Fruit fly (Drosophila melanogaster) whole organism, embryonic: ENCODE measurements around the gene CG5510.

ENCODE experiments used
- Ada2b ChIP-seq: fragments of 200-800 bp; sonication (Bioruptor generic); IDR thresholded peaks from 2 replicates; pipeline ENCODE4 v1.3.6; 2022; ENCODE audit warnings: missing biosample characterization, missing genetic modification characterization
- CG10147 ChIP-seq: fragments of 200-800 bp; sonication (Bioruptor generic); optimal IDR thresholded peaks from 2 replicates; lab custom pipeline; 2019; ENCODE audit warnings: missing biosample characterization, mild to moderate bottlenecking, missing genetic modification characterization, moderate library complexity
- CG10366 ChIP-seq: fragments of 200-800 bp; sonication (Bioruptor generic); IDR thresholded peaks from 2 replicates; pipeline ENCODE4 v1.3.6; 2022; ENCODE audit warnings: missing biosample characterization, missing genetic modification characterization
- CG13424 ChIP-seq: fragments of 200-800 bp; sonication (Bioruptor generic); optimal IDR thresholded peaks from 2 replicates; lab custom pipeline; 2019; ENCODE audit warnings: missing biosample characterization, mild to moderate bottlenecking, missing genetic modification characterization, moderate library complexity
- CG15073 ChIP-seq: fragments of 200-800 bp; sonication (Bioruptor generic); optimal IDR thresholded peaks from 2 replicates; lab custom pipeline; 2016; ENCODE audit warnings: missing biosample characterization, missing genetic modification characterization
- CG15269 ChIP-seq: fragments of 200-800 bp; sonication (Bioruptor generic); optimal IDR thresholded peaks from 2 replicates; lab custom pipeline; 2018; ENCODE audit warnings: missing biosample characterization, mild to moderate bottlenecking, missing genetic modification characterization, moderate library complexity
- CG15696 ChIP-seq: fragments of 200-800 bp; sonication (Bioruptor generic); optimal IDR thresholded peaks from 2 replicates; lab custom pipeline; 2019; ENCODE audit warnings: missing biosample characterization, mild to moderate bottlenecking, missing genetic modification characterization, moderate library complexity
- CG1647 ChIP-seq: fragments of 200-800 bp; sonication (Bioruptor generic); optimal IDR thresholded peaks from 3 replicates; lab custom pipeline; 2016; ENCODE audit warnings: missing biosample characterization, missing genetic modification characterization
- CG17361 ChIP-seq: fragments of 200-800 bp; sonication (Bioruptor generic); IDR thresholded peaks from 3 replicates; pipeline ENCODE4 v1.3.6; 2022; ENCODE audit warnings: missing biosample characterization, missing genetic modification characterization
- CG18476 ChIP-seq: fragments of 200-800 bp; sonication (Bioruptor generic); optimal IDR thresholded peaks from 2 replicates; lab custom pipeline; 2016; ENCODE audit warnings: missing biosample characterization, mild to moderate bottlenecking, missing genetic modification characterization
- CG32532 ChIP-seq: fragments of 200-800 bp; sonication (Bioruptor generic); IDR thresholded peaks from 2 replicates; pipeline ENCODE4 v1.3.6; 2022; ENCODE audit warnings: missing biosample characterization, missing genetic modification characterization
- CG3726 ChIP-seq: fragments of 200-800 bp; sonication (Bioruptor generic); IDR thresholded peaks from 3 replicates; pipeline ENCODE4, ENCODE4 v1.3.6; 2022; ENCODE audit warnings: missing biosample characterization, missing genetic modification characterization
- CG3838 ChIP-seq: fragments of 200-800 bp; sonication (Bioruptor generic); optimal IDR thresholded peaks from 3 replicates; lab custom pipeline; 2016; ENCODE audit warnings: missing biosample characterization, missing genetic modification characterization
- CG4328 ChIP-seq: fragments of 200-800 bp; sonication (Bioruptor generic); optimal IDR thresholded peaks from 3 replicates; lab custom pipeline; 2017; ENCODE audit warnings: missing biosample characterization, missing genetic modification reagents, missing genetic modification characterization
- CG4707 ChIP-seq: fragments of 200-800 bp; sonication (Bioruptor generic); optimal IDR thresholded peaks from 2 replicates; lab custom pipeline; 2018; ENCODE audit warnings: missing biosample characterization, mild to moderate bottlenecking, missing genetic modification characterization, moderate library complexity
- CG4730 ChIP-seq: fragments of 200-800 bp; sonication (Bioruptor generic); IDR thresholded peaks from 2 replicates; pipeline ENCODE4 v1.3.6; 2022; ENCODE audit warnings: missing biosample characterization, missing genetic modification characterization
- CG6254 ChIP-seq: fragments of 200-800 bp; sonication (Bioruptor generic); optimal IDR thresholded peaks from 3 replicates; lab custom pipeline; 2017; ENCODE audit warnings: mild to moderate bottlenecking, missing biosample characterization, missing genetic modification reagents, missing genetic modification characterization
- CG6654 ChIP-seq: fragments of 200-800 bp; sonication (Bioruptor generic); optimal IDR thresholded peaks from 2 replicates; lab custom pipeline; 2017; ENCODE audit warnings: missing biosample characterization, mild to moderate bottlenecking, missing genetic modification characterization
- CG7556 ChIP-seq: fragments of 200-800 bp; sonication (Bioruptor generic); optimal IDR thresholded peaks from 2 replicates; lab custom pipeline; 2017; ENCODE audit warnings: missing biosample characterization, mild to moderate bottlenecking, missing genetic modification characterization
- CG7928 ChIP-seq: fragments of 200-800 bp; sonication (Bioruptor generic); optimal IDR thresholded peaks from 2 replicates; lab custom pipeline; 2017; ENCODE audit warnings: missing biosample characterization, mild to moderate bottlenecking, missing genetic modification characterization
- CG8089 ChIP-seq: fragments of 200-800 bp; sonication (Bioruptor generic); optimal IDR thresholded peaks from 3 replicates; lab custom pipeline; 2016; ENCODE audit warnings: missing biosample characterization, missing genetic modification characterization
- CG8765 ChIP-seq: fragments of 200-800 bp; sonication (Bioruptor generic); IDR thresholded peaks from 2 replicates; pipeline ENCODE4 v1.3.6; 2022; ENCODE audit warnings: missing biosample characterization, missing genetic modification characterization
- CG9817 ChIP-seq: fragments of 200-800 bp; sonication (Bioruptor generic); optimal IDR thresholded peaks from 2 replicates; lab custom pipeline; 2018; ENCODE audit warnings: missing biosample characterization, mild to moderate bottlenecking, missing genetic modification characterization, moderate library complexity
- CG9876 ChIP-seq: fragments of 200-800 bp; sonication (Bioruptor generic); optimal IDR thresholded peaks from 2 replicates; lab custom pipeline; 2016; ENCODE audit warnings: missing biosample characterization, missing genetic modification characterization
- CG9932 ChIP-seq: fragments of 200-800 bp; sonication (Bioruptor generic); IDR thresholded peaks from 2 replicates; pipeline ENCODE4 v1.3.6; 2022; ENCODE audit warnings: missing biosample characterization, missing genetic modification characterization
- Eip74EF ChIP-seq, 2 experiments: fragments of 200-800 bp in 1 of 2; fragments of >200 bp in 1 of 2; sonication (Bioruptor generic) in 1 of 2; optimal IDR thresholded peaks; 2 replicates each; lab custom pipeline; 2017 to 2019; ENCODE audit warnings: missing biosample characterization in 2 of 2, missing genetic modification characterization in 2 of 2, mild to moderate bottlenecking in 1 of 2, moderate library complexity in 1 of 2
- MBD-R2 ChIP-seq: fragments of 200-800 bp; sonication (Bioruptor generic); IDR thresholded peaks from 2 replicates; pipeline ENCODE4 v1.3.6; 2022; ENCODE audit warnings: missing biosample characterization, missing genetic modification characterization
- NK7.1 ChIP-seq: fragments of 200-800 bp; sonication (Bioruptor generic); optimal IDR thresholded peaks from 3 replicates; lab custom pipeline; 2016; ENCODE audit warnings: missing biosample characterization, missing genetic modification characterization
- Neu2 ChIP-seq: fragments of 200-800 bp; sonication (Bioruptor generic); optimal IDR thresholded peaks from 3 replicates; lab custom pipeline; 2016; ENCODE audit warnings: missing biosample characterization, missing genetic modification characterization, borderline replicate concordance
- Six4 ChIP-seq: fragments of 200-800 bp; sonication (Bioruptor generic); optimal IDR thresholded peaks from 2 replicates; lab custom pipeline; 2016; ENCODE audit warnings: missing biosample characterization, missing genetic modification characterization
- ap ChIP-seq: fragments of 200-800 bp; sonication (Bioruptor generic); IDR thresholded peaks from 2 replicates; pipeline ENCODE4 v1.3.6; 2022; ENCODE audit warnings: missing biosample characterization, missing genetic modification characterization
- bsh ChIP-seq, 2 experiments: fragments of 200-800 bp; sonication (Bioruptor generic); optimal IDR thresholded peaks; 2 replicates each; lab custom pipeline; 2017 to 2018; ENCODE audit warnings: mild to moderate bottlenecking in 2 of 2, missing biosample characterization in 2 of 2, missing genetic modification characterization in 2 of 2, moderate library complexity in 1 of 2
- da ChIP-seq: fragments of 200-800 bp; sonication (Bioruptor generic); optimal IDR thresholded peaks from 2 replicates; lab custom pipeline; 2016; ENCODE audit warnings: missing biosample characterization, missing genetic modification characterization
- dan ChIP-seq: fragments of 200-800 bp; sonication (Bioruptor generic); IDR thresholded peaks from 2 replicates; pipeline ENCODE4 v1.3.6; 2022; ENCODE audit warnings: missing biosample characterization, missing genetic modification characterization
- ems ChIP-seq: fragments of 200-800 bp; sonication (Bioruptor generic); optimal IDR thresholded peaks from 3 replicates; lab custom pipeline; 2016; ENCODE audit warnings: missing biosample characterization, missing genetic modification characterization
- gem ChIP-seq: fragments of 200-800 bp; sonication (Bioruptor generic); optimal IDR thresholded peaks from 2 replicates; lab custom pipeline; 2019; ENCODE audit warnings: missing biosample characterization, mild to moderate bottlenecking, missing genetic modification characterization, moderate library complexity
- gt ChIP-seq: fragments of 200-800 bp; sonication (Bioruptor generic); IDR thresholded peaks from 2 replicates; pipeline ENCODE4 v1.3.6; 2022; ENCODE audit warnings: missing biosample characterization, missing genetic modification characterization
- inv ChIP-seq: fragments of 200-800 bp; sonication (Bioruptor generic); IDR thresholded peaks from 2 replicates; pipeline ENCODE4 v1.3.6; 2022; ENCODE audit warnings: missing biosample characterization, missing genetic modification characterization; ENCODE audit not compliant: partially characterized antibody
- nmo ChIP-seq: fragments of 200-800 bp; sonication (Bioruptor generic); optimal IDR thresholded peaks from 2 replicates; lab custom pipeline; 2018; ENCODE audit warnings: missing biosample characterization, mild to moderate bottlenecking, missing genetic modification characterization, moderate library complexity
- peb ChIP-seq: fragments of 200-800 bp; sonication (Bioruptor generic); IDR thresholded peaks from 2 replicates; pipeline ENCODE4 v1.3.6; 2022; ENCODE audit warnings: missing biosample characterization, missing genetic modification characterization
- pfk ChIP-seq: fragments of 200-800 bp; sonication (Bioruptor generic); optimal IDR thresholded peaks from 2 replicates; lab custom pipeline; 2018; ENCODE audit warnings: missing biosample characterization, mild to moderate bottlenecking, missing genetic modification characterization, moderate library complexity
- phol ChIP-seq: fragments of 200-800 bp; sonication (Bioruptor generic); optimal IDR thresholded peaks from 3 replicates; lab custom pipeline; 2018; ENCODE audit warnings: missing biosample characterization, mild to moderate bottlenecking, missing genetic modification characterization, moderate library complexity
- pita ChIP-seq: fragments of 200-800 bp; sonication (Bioruptor generic); optimal IDR thresholded peaks from 2 replicates; lab custom pipeline; 2017; ENCODE audit warnings: missing biosample characterization, mild to moderate bottlenecking, missing genetic modification characterization
- sd ChIP-seq: fragments of 200-800 bp; sonication (Bioruptor generic); optimal IDR thresholded peaks from 3 replicates; lab custom pipeline; 2018; ENCODE audit warnings: missing biosample characterization, mild to moderate bottlenecking, missing genetic modification characterization, moderate library complexity
- sim ChIP-seq: fragments of 200-800 bp; sonication (Bioruptor generic); IDR thresholded peaks from 2 replicates; pipeline ENCODE4 v1.3.6; 2022; ENCODE audit warnings: missing biosample characterization, missing genetic modification characterization
- ssp ChIP-seq: fragments of 200-800 bp; sonication (Bioruptor generic); IDR thresholded peaks from 2 replicates; pipeline ENCODE4 v1.3.6; 2022; ENCODE audit warnings: missing biosample characterization, missing genetic modification characterization
- stwl ChIP-seq: fragments of 200-800 bp; sonication (Bioruptor generic); optimal IDR thresholded peaks from 3 replicates; lab custom pipeline; 2018; ENCODE audit warnings: missing biosample characterization, mild to moderate bottlenecking, missing genetic modification characterization, moderate library complexity
- z ChIP-seq: fragments of 200-800 bp; sonication (Bioruptor generic); IDR thresholded peaks from 3 replicates; pipeline ENCODE4 v1.3.6; 2022; ENCODE audit warnings: missing biosample characterization, missing genetic modification characterization
- zfh1 ChIP-seq: fragments of 200-800 bp; sonication (Bioruptor generic); IDR thresholded peaks from 3 replicates; pipeline ENCODE4 v1.3.6; 2022; ENCODE audit warnings: missing biosample characterization, missing genetic modification characterization

The CG5510 gene

DNA sequence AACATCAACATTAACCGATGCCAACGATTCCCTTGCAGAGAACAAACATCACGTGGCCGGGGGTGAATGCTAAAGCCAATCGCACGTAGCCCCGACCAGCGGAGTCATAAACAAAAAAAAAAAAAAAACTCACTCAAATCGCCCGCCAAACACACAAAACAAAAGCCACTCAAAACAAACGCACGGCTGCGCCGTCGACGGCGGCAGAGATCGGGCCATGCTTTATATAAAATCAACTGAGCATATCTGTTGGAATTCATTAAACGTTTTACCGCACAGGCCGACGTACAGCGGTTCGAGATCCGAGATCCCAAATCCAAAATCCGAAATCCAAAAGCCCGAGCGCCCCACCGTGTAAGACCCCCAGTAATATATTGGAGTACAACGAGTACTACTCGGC, 3.0 kb upstream of the CG5510 start, which contains the start of gene CG13606 (continued):
- TF ChIP-seq CG15696 (tag; lab: Kevin White, UChicago) (no peak), bsh (GFP tag; optimal IDR thresholded peaks at IDR 0.05; lab: Kevin White, UChicago) (no peak), sd (tag; lab: Kevin White, UChicago) (peak; percentile 52), CG10147 (GFP tag; lab: Kevin White, UChicago) (no peak), zfh1 (no peak)

DNA sequence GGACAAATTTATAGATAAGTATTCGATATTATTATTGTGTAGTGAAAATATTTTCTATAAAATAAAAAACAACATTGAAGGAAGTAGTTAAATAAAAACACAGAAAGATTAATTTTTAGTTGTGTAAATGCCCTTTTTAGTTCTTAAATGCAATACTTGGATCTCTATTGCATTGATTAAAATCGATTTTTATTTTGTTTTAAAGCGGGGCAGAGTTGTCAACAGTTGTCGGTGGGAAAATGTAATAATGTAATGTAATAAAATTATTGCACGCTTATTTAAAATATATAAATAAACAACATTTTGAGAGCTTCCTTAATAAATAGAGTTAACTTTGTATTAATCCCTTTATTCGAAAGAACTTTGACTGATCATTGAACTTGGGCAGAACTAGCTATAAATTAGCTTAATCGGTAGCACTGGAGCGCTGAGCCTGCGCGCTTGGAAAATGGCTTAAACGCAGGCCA, 5.8 kb downstream of the CG5510 start, which contains the start of gene Apc2:
Apc2 (plus strand) TSS at position 411 of the 467 bp plus-strand sequence.
- TF ChIP-seq CG15269 (tag; lab: Kevin White, UChicago), result peak; percentile 67
- no peak for TF ChIP-seq CG1647 (GFP tag; lab: Kevin White, UChicago)
- peak; percentile 77 for TF ChIP-seq nmo (GFP tag; lab: Kevin White, UChicago)
- TF ChIP-seq stwl (tag; lab: Kevin White, UChicago), result peak; percentile 16
- peak; percentile 61 for TF ChIP-seq CG18476 (GFP tag; lab: Kevin White, UChicago)
- TF ChIP-seq ems (GFP tag; lab: Kevin White, UChicago), result peak; percentile 19
- TF ChIP-seq CG3726, result no peak
- TF ChIP-seq CG4328 (GFP tag; lab: Kevin White, UChicago), result no peak
- no peak for TF ChIP-seq CG6254 (GFP tag; lab: Kevin White, UChicago)
- no peak for TF ChIP-seq da (GFP tag; lab: Kevin White, UChicago)
- no peak for TF ChIP-seq CG8089 (GFP tag; lab: Kevin White, UChicago)
- TF ChIP-seq gt, result no peak
- TF ChIP-seq MBD-R2 (GFP tag; lab: Robert Waterston, UW), result no peak
- TF ChIP-seq Eip74EF (GFP tag; optimal IDR thresholded peaks at IDR 0.05; lab: Kevin White, UChicago), result peak in 1 of 2 experiments; percentile 29
- TF ChIP-seq gem, result peak; percentile 80
- TF ChIP-seq Neu2, result no peak
- no peak for TF ChIP-seq CG6654
- TF ChIP-seq CG32532, result peak; percentile 74
- 0 out of 2 replicates have a peak, but pooled peaks have one; percentile 13 for TF ChIP-seq CG4730 (GFP tag; lab: Robert Waterston, UW)
- TF ChIP-seq pfk (GFP tag; lab: Kevin White, UChicago), result no peak
- TF ChIP-seq CG4707 (GFP tag; lab: Kevin White, UChicago), result no peak
- peak; percentile 60 for TF ChIP-seq CG7556 (GFP tag; lab: Kevin White, UChicago)
- no peak for TF ChIP-seq CG9876
- 0 out of 2 replicates have a peak, but pooled peaks have one; percentile 39 for TF ChIP-seq ssp (GFP tag; lab: Robert Waterston, UW)
- TF ChIP-seq CG9817, result peak; percentile 58
- TF ChIP-seq CG15073 (GFP tag; lab: Kevin White, UChicago), result no peak
- peak; percentile 82 for TF ChIP-seq phol (tag; lab: Kevin White, UChicago)
- TF ChIP-seq inv (GFP tag; lab: Robert Waterston, UW), result no peak
- no peak for TF ChIP-seq sim (GFP tag; lab: Robert Waterston, UW)
- peak; percentile 65 for TF ChIP-seq Ada2b (GFP tag; lab: Robert Waterston, UW)
- no peak for TF ChIP-seq dan (GFP tag; lab: Robert Waterston, UW)
- TF ChIP-seq z (GFP tag; lab: Robert Waterston, UW), result no peak
- no peak for TF ChIP-seq CG7928 (GFP tag; lab: Kevin White, UChicago)
- TF ChIP-seq NK7.1 (GFP tag; lab: Kevin White, UChicago), result no peak
- peak; percentile 85 for TF ChIP-seq CG17361
- TF ChIP-seq CG8765 (GFP tag; lab: Robert Waterston, UW), result no peak
- TF ChIP-seq peb (GFP tag; lab: Robert Waterston, UW), result no peak
- TF ChIP-seq pita (GFP tag; lab: Kevin White, UChicago), result no peak
- peak; percentile 18 for TF ChIP-seq Six4 (GFP tag; lab: Kevin White, UChicago)
- TF ChIP-seq CG13424 (tag; lab: Kevin White, UChicago), result peak; percentile 67
- peak; percentile 25 for TF ChIP-seq CG3838
- peak; percentile 50 for TF ChIP-seq CG10366
- no peak for TF ChIP-seq ap (GFP tag; lab: Robert Waterston, UW)
- peak; percentile 75 for TF ChIP-seq CG9932 (GFP tag; lab: Robert Waterston, UW)
